Worm (Caenorhabditis elegans) whole organism, early embryonic: ENCODE measurements around the gene col-140.

Experiments used
- B0310.2 ChIP-seq: sonication (generic microtip); optimal IDR thresholded peaks from 2 replicates; lab custom pipeline; 2016; ENCODE audit warnings: mild to moderate bottlenecking, missing genetic modification characterization, missing compliant biosample characterization
- F13C5.2 ChIP-seq: sonication (generic microtip); optimal IDR thresholded peaks from 2 replicates; lab custom pipeline; 2017; ENCODE audit warnings: mild to moderate bottlenecking, missing genetic modification characterization, inconsistent platforms, missing compliant biosample characterization
- aly-1 ChIP-seq: sonication (generic microtip); optimal IDR thresholded peaks from 2 replicates; lab custom pipeline; 2016; ENCODE audit warnings: missing genetic modification characterization, missing compliant biosample characterization
- ama-1 ChIP-seq: fragments of 150-350 bp; optimal IDR thresholded peaks from 2 replicates; lab custom pipeline; 2014
- ceh-13 ChIP-seq: fragments of 200-800 bp; sonication (Bioruptor generic); optimal IDR thresholded peaks from 2 replicates; lab custom pipeline; 2018; ENCODE audit warnings: mild to moderate bottlenecking, missing genetic modification characterization, missing compliant biosample characterization
- ceh-36 ChIP-seq: sonication (generic microtip); optimal IDR thresholded peaks from 2 replicates; lab custom pipeline; 2016; ENCODE audit warnings: missing genetic modification characterization, inconsistent platforms, missing compliant biosample characterization
- ets-7 ChIP-seq: sonication (generic microtip); optimal IDR thresholded peaks from 2 replicates; lab custom pipeline; 2016; ENCODE audit warnings: missing genotype, missing genetic modification characterization, missing compliant biosample characterization
- flt-1 ChIP-seq: fragments of 200-800 bp; sonication (Bioruptor generic); IDR thresholded peaks from 2 replicates; pipeline ENCODE4 v1.3.6; 2022; ENCODE audit warnings: missing genetic modification characterization, missing compliant biosample characterization
- hmbx-1 ChIP-seq: sonication (generic microtip); optimal IDR thresholded peaks from 2 replicates; lab custom pipeline; 2016; ENCODE audit warnings: mild to moderate bottlenecking, missing genetic modification characterization, missing compliant biosample characterization
- hmg-4 ChIP-seq: fragments of 200-800 bp; sonication (Bioruptor generic); optimal IDR thresholded peaks from 2 replicates; lab custom pipeline; 2018; ENCODE audit warnings: mild to moderate bottlenecking, missing genetic modification characterization, missing compliant biosample characterization
- hnd-1 ChIP-seq: sonication (generic microtip); optimal IDR thresholded peaks from 2 replicates; lab custom pipeline; 2016; ENCODE audit warnings: missing genetic modification characterization, missing compliant biosample characterization
- pes-1 ChIP-seq: fragments of 200-800 bp; sonication (Bioruptor generic); IDR thresholded peaks from 2 replicates; pipeline ENCODE4 v1.3.6; 2022; ENCODE audit warnings: missing genetic modification reagents, missing genetic modification characterization, missing compliant biosample characterization
- scrt-1 ChIP-seq: fragments of 200-800 bp; sonication (Bioruptor generic); IDR thresholded peaks from 2 replicates; pipeline ENCODE4 v1.3.6; 2022; ENCODE audit warnings: missing genetic modification characterization, missing compliant biosample characterization
- sea-1 ChIP-seq: fragments of 200-800 bp; sonication (Bioruptor generic); conservative IDR thresholded peaks from 2 replicates; pipeline ENCODE4 v1.3.6; 2022; ENCODE audit warnings: missing genetic modification characterization, missing compliant biosample characterization
- tbx-11 ChIP-seq: fragments of 200-800 bp; sonication (Bioruptor generic); IDR thresholded peaks from 2 replicates; pipeline ENCODE4 v1.3.6; 2022; ENCODE audit warnings: missing genetic modification characterization, missing compliant biosample characterization
- tbx-37 ChIP-seq: fragments of 200-800 bp; sonication (Bioruptor generic); conservative IDR thresholded peaks from 2 replicates; pipeline ENCODE4 v1.3.6; 2022; ENCODE audit warnings: missing genetic modification reagents, missing genetic modification characterization, missing compliant biosample characterization
- tra-4 ChIP-seq: sonication (generic microtip); optimal IDR thresholded peaks from 2 replicates; lab custom pipeline; 2017; ENCODE audit warnings: missing genetic modification characterization, missing compliant biosample characterization

Gene col-140

ce11 chrV:5862479-5863188 lies 26.0 kb upstream of the col-140 start, which contains the start of gene F26F12.8:
Gene F26F12.8 (minus strand): TSS chrV:5862529.
- TF ChIP-seq tra-4 (tag; lab: Kevin White, UChicago) (no peak), ceh-13 (no peak), B0310.2 (no peak), tbx-37 (no peak), scrt-1 (GFP tag; lab: Robert Waterston, UW) (no peak), hmg-4 (no peak), tbx-11 (GFP tag; lab: Robert Waterston, UW) (no peak), sea-1 (GFP tag; lab: Robert Waterston, UW) (no peak), ceh-36 (tag; lab: Kevin White, UChicago) (no peak), ama-1 (no peak)

ce11 chrV:5852084-5852483 lies 15.4 kb upstream of the col-140 start:
- no peak for TF ChIP-seq aly-1 (tag; lab: Kevin White, UChicago)
- no peak for TF ChIP-seq ama-1
- no peak for TF ChIP-seq tbx-37
- TF ChIP-seq hmbx-1 (tag; lab: Kevin White, UChicago): no peak
- TF ChIP-seq pes-1 (GFP tag; lab: Robert Waterston, UW): no peak
- TF ChIP-seq F13C5.2: no peak
- no peak for TF ChIP-seq tra-4 (tag; lab: Kevin White, UChicago)
- TF ChIP-seq ceh-36 (tag; lab: Kevin White, UChicago): no peak
- no peak for TF ChIP-seq tbx-11 (GFP tag; lab: Robert Waterston, UW)
- no peak for TF ChIP-seq B0310.2
- TF ChIP-seq sea-1 (GFP tag; lab: Robert Waterston, UW): no peak
- no peak for TF ChIP-seq hmg-4
- no peak for TF ChIP-seq flt-1 (GFP tag; lab: Robert Waterston, UW)
- no peak for TF ChIP-seq ceh-13
- no peak for TF ChIP-seq hnd-1 (tag; lab: Kevin White, UChicago)
- no peak for TF ChIP-seq scrt-1 (GFP tag; lab: Robert Waterston, UW)
- TF ChIP-seq ets-7 (tag; lab: Kevin White, UChicago): no peak

ce11 chrV:5851631-5852030 lies 15.0 kb upstream of the col-140 start:
- TF ChIP-seq tbx-11 (GFP tag; lab: Robert Waterston, UW) (no peak), sea-1 (GFP tag; lab: Robert Waterston, UW) (no peak), tbx-37 (no peak), scrt-1 (GFP tag; lab: Robert Waterston, UW) (no peak), ceh-13 (no peak), flt-1 (GFP tag; lab: Robert Waterston, UW) (no peak), tra-4 (tag; lab: Kevin White, UChicago) (no peak)

ce11 chrV:5850671-5851070 lies 14.0 kb upstream of the col-140 start:
- no peak for TF ChIP-seq aly-1 (tag; lab: Kevin White, UChicago)

- TF ChIP-seq ceh-13 (no peak), flt-1 (GFP tag; lab: Robert Waterston, UW) (no peak), ama-1 (no peak), scrt-1 (GFP tag; lab: Robert Waterston, UW) (no peak), hmg-4 (no peak), tra-4 (tag; lab: Kevin White, UChicago) (no peak), hmbx-1 (tag; lab: Kevin White, UChicago) (no peak), pes-1 (GFP tag; lab: Robert Waterston, UW) (no peak), aly-1 (tag; lab: Kevin White, UChicago) (no peak)
These were observed 11.5 kb upstream of the col-140 start for ce11 chrV:5848015-5848609.

- TF ChIP-seq scrt-1 (GFP tag; lab: Robert Waterston, UW): no peak
- no peak for TF ChIP-seq ceh-36 (tag; lab: Kevin White, UChicago)
- no peak for TF ChIP-seq B0310.2
- no peak for TF ChIP-seq ama-1
- TF ChIP-seq ceh-13: no peak
- TF ChIP-seq hmbx-1 (tag; lab: Kevin White, UChicago): no peak
- TF ChIP-seq aly-1 (tag; lab: Kevin White, UChicago): peak; percentile 31
- TF ChIP-seq ets-7 (tag; lab: Kevin White, UChicago): no peak
- TF ChIP-seq hmg-4: peak; percentile 41
These were observed 10.1 kb upstream of the col-140 start for ce11 chrV:5846729-5847128.

- TF ChIP-seq ama-1 (no peak), hmg-4 (peak; percentile 21)
These were observed 9.1 kb upstream of the col-140 start, which contains the start of gene F26F12.3 for ce11 chrV:5845669-5846189. Gene F26F12.3 (minus strand): TSS chrV:5845719.

ce11 chrV:5845162-5845561 lies 8.5 kb upstream of the col-140 start:
- TF ChIP-seq pes-1 (GFP tag; lab: Robert Waterston, UW) (no peak), tra-4 (tag; lab: Kevin White, UChicago) (no peak), ama-1 (no peak), aly-1 (tag; lab: Kevin White, UChicago) (no peak), hmbx-1 (tag; lab: Kevin White, UChicago) (no peak), ceh-13 (no peak), flt-1 (GFP tag; lab: Robert Waterston, UW) (no peak), ets-7 (tag; lab: Kevin White, UChicago) (no peak), tbx-37 (no peak), scrt-1 (GFP tag; lab: Robert Waterston, UW) (no peak), hnd-1 (tag; lab: Kevin White, UChicago) (no peak), sea-1 (GFP tag; lab: Robert Waterston, UW) (no peak), hmg-4 (no peak), ceh-36 (tag; lab: Kevin White, UChicago) (no peak), B0310.2 (no peak), tbx-11 (GFP tag; lab: Robert Waterston, UW) (no peak), F13C5.2 (no peak)
